Worm (Caenorhabditis elegans) whole organism, early embryonic: ENCODE measurements around the gene trpp-9.

Experiments used
- B0310.2 ChIP-seq: sonication (generic microtip); optimal IDR thresholded peaks from 2 replicates; lab custom pipeline; 2016; ENCODE audit warnings: mild to moderate bottlenecking, missing genetic modification characterization, missing compliant biosample characterization
- F13C5.2 ChIP-seq: sonication (generic microtip); optimal IDR thresholded peaks from 2 replicates; lab custom pipeline; 2017; ENCODE audit warnings: mild to moderate bottlenecking, missing genetic modification characterization, inconsistent platforms, missing compliant biosample characterization
- aly-1 ChIP-seq: sonication (generic microtip); optimal IDR thresholded peaks from 2 replicates; lab custom pipeline; 2016; ENCODE audit warnings: missing genetic modification characterization, missing compliant biosample characterization
- ama-1 ChIP-seq: fragments of 150-350 bp; optimal IDR thresholded peaks from 2 replicates; lab custom pipeline; 2014
- ceh-13 ChIP-seq: fragments of 200-800 bp; sonication (Bioruptor generic); optimal IDR thresholded peaks from 2 replicates; lab custom pipeline; 2018; ENCODE audit warnings: mild to moderate bottlenecking, missing genetic modification characterization, missing compliant biosample characterization
- ceh-36 ChIP-seq: sonication (generic microtip); optimal IDR thresholded peaks from 2 replicates; lab custom pipeline; 2016; ENCODE audit warnings: missing genetic modification characterization, inconsistent platforms, missing compliant biosample characterization
- ets-7 ChIP-seq: sonication (generic microtip); optimal IDR thresholded peaks from 2 replicates; lab custom pipeline; 2016; ENCODE audit warnings: missing genotype, missing genetic modification characterization, missing compliant biosample characterization
- flt-1 ChIP-seq: fragments of 200-800 bp; sonication (Bioruptor generic); IDR thresholded peaks from 2 replicates; pipeline ENCODE4 v1.3.6; 2022; ENCODE audit warnings: missing genetic modification characterization, missing compliant biosample characterization
- hmbx-1 ChIP-seq: sonication (generic microtip); optimal IDR thresholded peaks from 2 replicates; lab custom pipeline; 2016; ENCODE audit warnings: mild to moderate bottlenecking, missing genetic modification characterization, missing compliant biosample characterization
- hmg-4 ChIP-seq: fragments of 200-800 bp; sonication (Bioruptor generic); optimal IDR thresholded peaks from 2 replicates; lab custom pipeline; 2018; ENCODE audit warnings: mild to moderate bottlenecking, missing genetic modification characterization, missing compliant biosample characterization
- hnd-1 ChIP-seq: sonication (generic microtip); optimal IDR thresholded peaks from 2 replicates; lab custom pipeline; 2016; ENCODE audit warnings: missing genetic modification characterization, missing compliant biosample characterization
- pes-1 ChIP-seq: fragments of 200-800 bp; sonication (Bioruptor generic); IDR thresholded peaks from 2 replicates; pipeline ENCODE4 v1.3.6; 2022; ENCODE audit warnings: missing genetic modification reagents, missing genetic modification characterization, missing compliant biosample characterization
- scrt-1 ChIP-seq: fragments of 200-800 bp; sonication (Bioruptor generic); IDR thresholded peaks from 2 replicates; pipeline ENCODE4 v1.3.6; 2022; ENCODE audit warnings: missing genetic modification characterization, missing compliant biosample characterization
- sea-1 ChIP-seq: fragments of 200-800 bp; sonication (Bioruptor generic); conservative IDR thresholded peaks from 2 replicates; pipeline ENCODE4 v1.3.6; 2022; ENCODE audit warnings: missing genetic modification characterization, missing compliant biosample characterization
- tbx-11 ChIP-seq: fragments of 200-800 bp; sonication (Bioruptor generic); IDR thresholded peaks from 2 replicates; pipeline ENCODE4 v1.3.6; 2022; ENCODE audit warnings: missing genetic modification characterization, missing compliant biosample characterization
- tbx-37 ChIP-seq: fragments of 200-800 bp; sonication (Bioruptor generic); conservative IDR thresholded peaks from 2 replicates; pipeline ENCODE4 v1.3.6; 2022; ENCODE audit warnings: missing genetic modification reagents, missing genetic modification characterization, missing compliant biosample characterization
- tra-4 ChIP-seq: sonication (generic microtip); optimal IDR thresholded peaks from 2 replicates; lab custom pipeline; 2017; ENCODE audit warnings: missing genetic modification characterization, missing compliant biosample characterization

The trpp-9 gene

ce11 chrX:11598839-11599238 lies 35.1 kb downstream of the trpp-9 start:
- TF ChIP-seq F13C5.2 (tag; lab: Kevin White, UChicago) (no peak), ceh-13 (GFP tag; lab: Kevin White, UChicago) (no peak)

ce11 chrX:11600488-11601106 lies 36.9 kb downstream of the trpp-9 start:
- TF ChIP-seq pes-1: no peak
- peak; percentile 75 for TF ChIP-seq hmg-4 (GFP tag; lab: Kevin White, UChicago)

- TF ChIP-seq F13C5.2 (tag; lab: Kevin White, UChicago) (peak; percentile 26), hmbx-1 (no peak)
Measured at ce11 chrX:11603234-11604108, 39.7 kb downstream of the trpp-9 start.

ce11 chrX:11605214-11605765 lies 41.6 kb downstream of the trpp-9 start, which contains the start of gene ftt-2:
TSS of gene ftt-2 (minus strand) at chrX:11605419.
- TF ChIP-seq ceh-13 (GFP tag; lab: Kevin White, UChicago) (no peak), F13C5.2 (tag; lab: Kevin White, UChicago) (no peak), ceh-36 (tag; lab: Kevin White, UChicago) (no peak), hmg-4 (GFP tag; lab: Kevin White, UChicago) (no peak), B0310.2 (tag; lab: Kevin White, UChicago) (no peak), aly-1 (tag; lab: Kevin White, UChicago) (no peak), ets-7 (no peak), pes-1 (no peak), tra-4 (tag; lab: Kevin White, UChicago) (no peak), scrt-1 (GFP tag; lab: Robert Waterston, UW) (no peak), ama-1 (lab: Kevin White, UChicago) (no peak), tbx-11 (no peak), sea-1 (no peak), hmbx-1 (no peak), tbx-37 (GFP tag; lab: Robert Waterston, UW) (no peak), hnd-1 (no peak), flt-1 (GFP tag; lab: Robert Waterston, UW) (no peak)

- TF ChIP-seq scrt-1 (GFP tag; lab: Robert Waterston, UW) (peak; percentile 79), ets-7 (peak; percentile 54), ama-1 (lab: Kevin White, UChicago) (no peak), flt-1 (GFP tag; lab: Robert Waterston, UW) (peak; percentile 64), tra-4 (tag; lab: Kevin White, UChicago) (peak; percentile 98), tbx-11 (peak; percentile 61; the same call in 1 of the 2 replicates), hmg-4 (GFP tag; lab: Kevin White, UChicago) (peak; percentile 92), pes-1 (peak; percentile 83), F13C5.2 (tag; lab: Kevin White, UChicago) (peak; percentile 100), hnd-1 (peak; percentile 82), tbx-37 (GFP tag; lab: Robert Waterston, UW) (no peak), ceh-36 (tag; lab: Kevin White, UChicago) (peak; percentile 92), hmbx-1 (peak; percentile 95), B0310.2 (tag; lab: Kevin White, UChicago) (peak; percentile 98), ceh-13 (GFP tag; lab: Kevin White, UChicago) (peak; percentile 63), aly-1 (tag; lab: Kevin White, UChicago) (peak; percentile 58), sea-1 (peak; percentile 87)
Measured at ce11 chrX:11605766-11606490, 42.2 kb downstream of the trpp-9 start.

- no peak for TF ChIP-seq sea-1
- TF ChIP-seq pes-1: no peak
- TF ChIP-seq tbx-37 (GFP tag; lab: Robert Waterston, UW): no peak
- TF ChIP-seq scrt-1 (GFP tag; lab: Robert Waterston, UW): no peak
- TF ChIP-seq ets-7: no peak
- TF ChIP-seq hmg-4 (GFP tag; lab: Kevin White, UChicago): no peak
- TF ChIP-seq B0310.2 (tag; lab: Kevin White, UChicago): no peak
- TF ChIP-seq aly-1 (tag; lab: Kevin White, UChicago): no peak
- no peak for TF ChIP-seq ama-1 (lab: Kevin White, UChicago)
- TF ChIP-seq hnd-1: no peak
- no peak for TF ChIP-seq tra-4 (tag; lab: Kevin White, UChicago)
- no peak for TF ChIP-seq hmbx-1
- TF ChIP-seq tbx-11: no peak
- no peak for TF ChIP-seq ceh-36 (tag; lab: Kevin White, UChicago)
- no peak for TF ChIP-seq flt-1 (GFP tag; lab: Robert Waterston, UW)
- TF ChIP-seq F13C5.2 (tag; lab: Kevin White, UChicago): no peak
- no peak for TF ChIP-seq ceh-13 (GFP tag; lab: Kevin White, UChicago)
Measured at ce11 chrX:11606815-11607499, 43.2 kb downstream of the trpp-9 start.
